Worm (Caenorhabditis elegans): ENCODE results near the gene C27D8.2.
A peak's percentile ranks its signal among the peaks of the same experiment; 100 is the strongest.

The C27D8.2 gene

ce11 chrIV:12715947-12716382, 4.9 kb downstream of the C27D8.2 start (continued):
- TF ChIP-seq unc-62 (GFP tag; optimal IDR thresholded peaks at IDR 0.05) = no peak
- no peak for TF ChIP-seq C04F5.9 (tag; optimal IDR thresholded peaks at IDR 0.05)
- TF ChIP-seq isw-1 (GFP tag; IDR thresholded peaks at IDR 0.05) = no peak
- TF ChIP-seq nhr-77 (tag; optimal IDR thresholded peaks at IDR 0.05) = no peak
- no peak for TF ChIP-seq unc-98 (GFP tag; IDR thresholded peaks at IDR 0.05)
- no peak for TF ChIP-seq pag-3 (tag; optimal IDR thresholded peaks at IDR 0.05; ENCODE audit: borderline replicate concordance, insufficient read depth)
- no peak for TF ChIP-seq nhr-28 (tag; optimal IDR thresholded peaks at IDR 0.05)
- no peak for TF ChIP-seq alr-1 (tag; optimal IDR thresholded peaks at IDR 0.05; ENCODE audit: borderline replicate concordance)
- no peak for TF ChIP-seq mab-9 (GFP tag; IDR thresholded peaks at IDR 0.05)
- peak; percentile 63 for TF ChIP-seq nhr-19 (GFP tag; conservative IDR thresholded peaks at IDR 0.05)
- TF ChIP-seq tlp-1 (tag; optimal IDR thresholded peaks at IDR 0.05) = no peak
- TF ChIP-seq vab-15 (tag; optimal IDR thresholded peaks at IDR 0.05) = peak; percentile 76
- TF ChIP-seq tbx-2 (tag; optimal IDR thresholded peaks at IDR 0.05) = peak; percentile 79
- TF ChIP-seq nhr-12 (tag; optimal IDR thresholded peaks at IDR 0.05) = no peak
- peak; percentile 95 for TF ChIP-seq nhr-85 (tag)
- no peak for TF ChIP-seq ceh-82 (tag; optimal IDR thresholded peaks at IDR 0.05)
- TF ChIP-seq F16B12.6 (tag; optimal IDR thresholded peaks at IDR 0.05) = no peak
- TF ChIP-seq dpl-1 (GFP tag; optimal IDR thresholded peaks at IDR 0.05) = peak in 1 of 3 experiments; percentile 41
- no peak for TF ChIP-seq efl-3 (GFP tag; optimal IDR thresholded peaks at IDR 0.05)
- TF ChIP-seq lin-15B (tag; optimal IDR thresholded peaks at IDR 0.05) = no peak
- TF ChIP-seq ceh-8 (GFP tag; optimal IDR thresholded peaks at IDR 0.05) = no peak
- no peak for TF ChIP-seq snpc-4 (tag; optimal IDR thresholded peaks at IDR 0.05)
- TF ChIP-seq zip-4 (GFP tag; optimal IDR thresholded peaks at IDR 0.05) = no peak
- no peak for TF ChIP-seq hlh-17 (GFP tag; optimal IDR thresholded peaks at IDR 0.05; ENCODE audit: borderline replicate concordance)
- TF ChIP-seq aly-2 (tag; optimal IDR thresholded peaks at IDR 0.05) = no peak
- TF ChIP-seq ztf-11 (tag; optimal IDR thresholded peaks at IDR 0.05) = no peak
- no peak for TF ChIP-seq C34B4.2 (tag; optimal IDR thresholded peaks at IDR 0.05)
- no peak for TF ChIP-seq dsc-1 (tag; optimal IDR thresholded peaks at IDR 0.05)
- TF ChIP-seq jun-1 (tag; optimal IDR thresholded peaks at IDR 0.05) = peak; percentile 58
- no peak for TF ChIP-seq unc-30 (tag; optimal IDR thresholded peaks at IDR 0.05)

ce11 chrIV:12717531-12717930, 6.5 kb downstream of the C27D8.2 start, which contains the start of gene C27D8.1:
TSS of gene C27D8.1 (plus strand) at chrIV:12717831.
- TF ChIP-seq nhr-76 (tag; optimal IDR thresholded peaks at IDR 0.05) (no peak), ama-1 (optimal IDR thresholded peaks at IDR 0.05) (no peak), ceh-90 (tag; optimal IDR thresholded peaks at IDR 0.05) (no peak), xbp-1 (tag; optimal IDR thresholded peaks at IDR 0.05) (no peak), nhr-237 (tag; optimal IDR thresholded peaks at IDR 0.05) (no peak), dsc-1 (tag; optimal IDR thresholded peaks at IDR 0.05) (no peak), F16B12.6 (tag; optimal IDR thresholded peaks at IDR 0.05) (no peak), nhr-20 (tag; optimal IDR thresholded peaks at IDR 0.05) (no peak), lin-13 (GFP tag; optimal IDR thresholded peaks at IDR 0.05) (no peak), elt-3 (tag; optimal IDR thresholded peaks at IDR 0.05) (no peak), fkh-8 (tag; optimal IDR thresholded peaks at IDR 0.05) (no peak)

- no peak for TF ChIP-seq nhr-47 (tag; optimal IDR thresholded peaks at IDR 0.05)
- no peak for TF ChIP-seq C16A3.4 (tag; optimal IDR thresholded peaks at IDR 0.05)
- TF ChIP-seq nhr-85 (tag) = peak; percentile 41
- TF ChIP-seq efl-1 (optimal IDR thresholded peaks at IDR 0.05) = no peak
- TF ChIP-seq efl-1 (GFP tag; optimal IDR thresholded peaks at IDR 0.05 in 1 of 2) = peak in 1 of 2 experiments; percentile 7
- no peak for TF ChIP-seq pag-3 (tag; optimal IDR thresholded peaks at IDR 0.05; ENCODE audit: borderline replicate concordance, insufficient read depth)
- TF ChIP-seq F16B12.6 (tag; optimal IDR thresholded peaks at IDR 0.05) = no peak
- TF ChIP-seq nhr-20 (tag; optimal IDR thresholded peaks at IDR 0.05) = no peak
- no peak for TF ChIP-seq ztf-11 (tag; optimal IDR thresholded peaks at IDR 0.05)
- no peak for TF ChIP-seq tbx-2 (tag; optimal IDR thresholded peaks at IDR 0.05)
These were observed 8.6 kb downstream of the C27D8.2 start, which contains the start of gene idpp-7 for ce11 chrIV:12719664-12720063. TSS of gene idpp-7 (plus strand) at chrIV:12719964.
